Worm (Caenorhabditis elegans) whole organism, L2 larva: Measurements from ENCODE around the gene ttr-32.

ENCODE experiments used
- R02D3.7 ChIP-seq: fragments of 150-350 bp; optimal IDR thresholded peaks from 2 replicates; lab custom pipeline; 2014; ENCODE audit warnings: missing biosample characterization, missing genetic modification characterization
- nhr-6 ChIP-seq: fragments of 150-350 bp; optimal IDR thresholded peaks from 2 replicates; lab custom pipeline; 2014; ENCODE audit warnings: missing biosample characterization, missing genetic modification characterization

ce11 chrIII:7545189-7545588, 21.0 kb upstream of the ttr-32 start:
- TF ChIP-seq nhr-6 (tag; lab: Kevin White, UChicago): no peak
- no peak for TF ChIP-seq R02D3.7 (tag; lab: Kevin White, UChicago)
